Worm (Caenorhabditis elegans): ENCODE measurements around the gene acl-14.
A peak's percentile ranks its signal among the peaks of the same experiment; 100 is the strongest.

The acl-14 gene

DNA sequence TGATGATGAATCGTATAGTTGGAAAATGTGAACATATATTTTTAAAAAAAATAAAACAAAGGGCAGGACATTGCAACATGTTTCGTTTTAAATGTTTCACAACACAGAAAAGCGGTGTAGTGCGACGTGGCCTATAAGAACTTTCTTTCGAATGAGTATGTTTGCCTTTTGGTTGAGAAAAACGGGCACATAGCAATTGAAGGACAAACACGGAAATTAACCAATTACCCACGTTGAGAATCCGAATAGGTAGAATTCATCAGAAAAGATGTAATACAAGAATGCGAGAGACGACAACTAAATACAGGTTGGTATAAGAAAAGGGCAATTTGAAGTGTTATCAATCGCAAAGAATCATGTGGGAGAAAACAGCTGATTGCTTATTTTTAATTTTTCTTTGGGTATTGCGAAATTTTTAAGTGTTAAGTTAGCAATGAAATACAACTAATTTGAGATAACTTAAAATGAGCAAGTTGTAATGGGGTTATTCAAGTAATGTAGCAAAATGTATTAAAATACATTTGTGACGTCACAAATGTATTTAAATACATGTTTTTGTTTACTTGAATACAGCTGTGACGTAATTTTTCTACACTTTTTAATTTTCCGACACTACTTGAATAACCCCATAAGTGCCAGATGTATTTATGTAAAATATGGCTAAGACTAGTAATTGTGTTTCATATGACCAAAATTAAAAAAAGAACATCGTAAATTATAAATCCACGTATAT is at the start of gene acl-14:
Gene acl-14, minus strand, starts transcription at position 316 of the 733 bp plus-strand sequence.
- TF ChIP-seq chd-7 (tag; optimal IDR thresholded peaks at IDR 0.05) (no peak), nhr-80 (tag; optimal IDR thresholded peaks at IDR 0.05) (no peak), ztf-25 (GFP tag; IDR thresholded peaks at IDR 0.05) (no peak), F33H1.4 (GFP tag; IDR thresholded peaks at IDR 0.05) (no peak), dpl-1 (GFP tag; optimal IDR thresholded peaks at IDR 0.05) (no peak), B0261.1 (tag; optimal IDR thresholded peaks at IDR 0.05) (no peak), attf-5 (GFP tag; optimal IDR thresholded peaks at IDR 0.05) (no peak), athp-1 (tag; optimal IDR thresholded peaks at IDR 0.05) (no peak), F39B2.1 (GFP tag; IDR thresholded peaks at IDR 0.05) (no peak), lin-26 (GFP tag; IDR thresholded peaks at IDR 0.05) (0 out of 2 replicates have a peak, but pooled peaks have one; percentile 15), egrh-3 (GFP tag; IDR thresholded peaks at IDR 0.05) (no peak), cebp-1 (GFP tag; IDR thresholded peaks at IDR 0.05) (peak; percentile 96), cebp-1 (tag; optimal IDR thresholded peaks at IDR 0.05) (peak; percentile 97), K11D2.4 (GFP tag; IDR thresholded peaks at IDR 0.05) (no peak), F57C9.4 (tag; optimal IDR thresholded peaks at IDR 0.05) (no peak), ekl-4 (GFP tag; IDR thresholded peaks at IDR 0.05) (no peak)

DNA sequence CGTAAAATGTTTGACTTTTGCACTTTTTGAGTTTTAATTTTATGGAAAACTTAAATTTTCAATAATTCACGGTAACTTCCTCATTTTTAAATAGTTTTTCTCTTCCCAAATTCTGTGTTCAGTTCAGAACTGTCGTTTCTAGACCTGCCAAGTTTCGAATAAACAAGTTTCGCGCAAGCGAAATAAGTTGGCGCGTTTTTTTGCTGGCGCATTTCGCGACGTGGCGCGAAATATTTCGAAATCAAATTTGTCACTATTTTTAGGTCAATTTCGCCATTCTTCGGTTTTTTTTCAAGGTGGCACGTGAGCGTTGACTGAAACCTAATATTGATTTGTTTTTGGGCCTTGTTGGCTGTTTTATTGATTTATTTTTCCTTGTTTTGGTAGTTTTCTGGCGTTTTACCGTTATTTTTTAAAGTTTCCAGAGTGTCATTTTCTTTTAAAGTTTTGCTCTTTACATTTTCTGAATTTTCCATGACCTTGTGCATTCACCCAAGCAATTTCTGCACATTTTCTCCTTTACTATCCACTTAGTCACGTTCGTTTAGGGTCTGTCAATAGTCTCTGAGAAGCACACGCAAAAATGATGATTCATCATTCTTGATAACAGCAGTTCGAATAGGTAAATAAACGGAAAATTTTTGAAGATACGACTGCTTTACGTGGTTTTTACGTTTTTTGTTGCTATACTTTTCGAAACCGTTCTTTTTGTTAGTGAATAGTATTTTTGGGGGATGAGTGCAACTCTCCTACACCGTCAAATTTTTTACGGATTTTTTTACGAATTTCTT is 49.3 kb upstream of the acl-14 start:
- TF ChIP-seq tbp1 (GFP tag; optimal IDR thresholded peaks at IDR 0.05) = no peak
- TF ChIP-seq lsl-1 (GFP tag; optimal IDR thresholded peaks at IDR 0.05) = peak; percentile 89
- TF ChIP-seq sea-2 (GFP tag; IDR thresholded peaks at IDR 0.05) = no peak
- peak; percentile 78 for TF ChIP-seq attf-6 (GFP tag; IDR thresholded peaks at IDR 0.05)
- TF ChIP-seq nhr-27 (tag; optimal IDR thresholded peaks at IDR 0.05) = no peak
- TF ChIP-seq F52B5.7 (tag; optimal IDR thresholded peaks at IDR 0.05) = no peak
- TF ChIP-seq let-526 (GFP tag; IDR thresholded peaks at IDR 0.05) = no peak
- no peak for TF ChIP-seq nhr-120 (GFP tag; IDR thresholded peaks at IDR 0.05)
- peak; percentile 87 for TF ChIP-seq pbrm-1 (GFP tag; IDR thresholded peaks at IDR 0.05)
- TF ChIP-seq snpc-1.1 (tag; optimal IDR thresholded peaks at IDR 0.05; ENCODE audit: insufficient read depth) = peak; percentile 63
- TF ChIP-seq madf-8 (GFP tag; conservative IDR thresholded peaks at IDR 0.05) = peak; percentile 100
- peak; percentile 83 for TF ChIP-seq B0019.2 (GFP tag; conservative IDR thresholded peaks at IDR 0.05)
- no peak for TF ChIP-seq egl-18 (GFP tag; IDR thresholded peaks at IDR 0.05)
- no peak for TF ChIP-seq egl-44 (GFP tag; IDR thresholded peaks at IDR 0.05)
- TF ChIP-seq F22D6.2 (tag; optimal IDR thresholded peaks at IDR 0.05) = no peak
- TF ChIP-seq cebp-2 (GFP tag; IDR thresholded peaks at IDR 0.05) = no peak
- no peak for TF ChIP-seq F57C9.4 (tag; optimal IDR thresholded peaks at IDR 0.05)
- TF ChIP-seq Y53G8AR.9 (GFP tag; conservative IDR thresholded peaks at IDR 0.05) = peak; percentile 85
- peak; percentile 42; the same call in 1 of the 2 replicates for TF ChIP-seq lir-1 (GFP tag; conservative IDR thresholded peaks at IDR 0.05)
- no peak; the same call in 1 of the 2 replicates for TF ChIP-seq ceh-100 (GFP tag; IDR thresholded peaks at IDR 0.05)
- peak; percentile 64 for TF ChIP-seq him-1 (tag; optimal IDR thresholded peaks at IDR 0.05)
- no peak for TF ChIP-seq hrde-1 (tag; optimal IDR thresholded peaks at IDR 0.05; ENCODE audit: borderline replicate concordance)
- TF ChIP-seq attf-5 (GFP tag; optimal IDR thresholded peaks at IDR 0.05) = no peak
- TF ChIP-seq Y95B8A.8 (GFP tag; IDR thresholded peaks at IDR 0.05) = peak; percentile 91; the same call in 1 of the 2 replicates
- no peak for TF ChIP-seq sdz-38 (tag; optimal IDR thresholded peaks at IDR 0.05)
- TF ChIP-seq let-607 (tag; optimal IDR thresholded peaks at IDR 0.05) = no peak
- no peak for TF ChIP-seq madf-10 (tag; optimal IDR thresholded peaks at IDR 0.05)
- peak; percentile 98 for TF ChIP-seq dpl-1 (GFP tag; optimal IDR thresholded peaks at IDR 0.05)
- no peak for TF ChIP-seq ztf-26 (tag; optimal IDR thresholded peaks at IDR 0.05)
- TF ChIP-seq akir-1 (GFP tag; optimal IDR thresholded peaks at IDR 0.05) = no peak
- no peak for TF ChIP-seq hlh-26 (GFP tag; conservative IDR thresholded peaks at IDR 0.05)
- no peak for TF ChIP-seq zim-3 (tag; optimal IDR thresholded peaks at IDR 0.05)
